Worm (Caenorhabditis elegans): ENCODE measurements around the gene nfyb-1.

DNA sequence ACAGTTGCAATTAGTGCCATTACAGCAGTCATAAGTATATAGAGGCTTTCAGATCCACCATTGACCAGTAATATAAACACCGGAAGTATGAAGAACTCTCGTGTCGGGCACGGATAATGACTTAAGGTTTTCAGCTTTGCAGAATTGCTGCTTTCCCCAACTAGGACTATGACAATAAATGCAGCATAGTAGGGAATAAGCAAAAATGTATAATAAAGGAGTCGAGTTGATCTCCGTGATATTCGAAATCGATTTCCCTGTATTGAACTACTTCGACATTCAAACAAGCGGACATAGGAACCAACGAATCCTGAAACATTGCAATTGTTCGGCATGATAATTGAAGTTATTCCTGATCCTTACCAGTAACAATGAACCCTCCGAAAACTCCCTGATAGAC is 41.4 kb upstream of the nfyb-1 start:
- TF ChIP-seq tab-1 (GFP tag; IDR thresholded peaks at IDR 0.05) (no peak), T22C8.4 (GFP tag; IDR thresholded peaks at IDR 0.05) (no peak), cog-1 (tag; optimal IDR thresholded peaks at IDR 0.05) (no peak), ztf-23 (GFP tag; IDR thresholded peaks at IDR 0.05) (no peak), ztf-29 (GFP tag; IDR thresholded peaks at IDR 0.05) (no peak), med-1 (GFP tag; optimal IDR thresholded peaks at IDR 0.05; ENCODE audit: insufficient read depth) (no peak), ref-1 (GFP tag; conservative IDR thresholded peaks at IDR 0.05) (no peak), flt-1 (GFP tag; IDR thresholded peaks at IDR 0.05) (no peak), klf-2 (GFP tag; conservative IDR thresholded peaks at IDR 0.05) (no peak)

All from whole organism, midembryonic.